Worm (Caenorhabditis elegans) whole organism, L4 larva: Measurements from ENCODE around the gene picd-1.

Source experiments
- D1046.2 ChIP-seq: fragments of 200-800 bp; sonication (Bioruptor generic); IDR thresholded peaks from 2 replicates; pipeline ENCODE4 v1.3.6; 2022; ENCODE audit warnings: missing genetic modification characterization, missing compliant biosample characterization
- ama-1 ChIP-seq: fragments of 150-350 bp; optimal IDR thresholded peaks from 2 replicates; lab custom pipeline; 2014; ENCODE audit warnings: inconsistent platforms, mixed read lengths
- fkh-10 ChIP-seq: fragments of 150-350 bp; optimal IDR thresholded peaks from 2 replicates; lab custom pipeline; 2014; ENCODE audit warnings: missing biosample characterization, missing genetic modification reagents, missing genetic modification characterization
- lin-1 ChIP-seq: fragments of 200-800 bp; sonication (Bioruptor generic); IDR thresholded peaks from 2 replicates; pipeline ENCODE4 v1.3.6; 2022; ENCODE audit warnings: missing genetic modification reagents, missing genetic modification characterization, missing compliant biosample characterization
- madf-9 ChIP-seq: fragments of 200-800 bp; sonication (Bioruptor generic); conservative IDR thresholded peaks from 2 replicates; pipeline ENCODE4 v1.3.6; 2022; ENCODE audit warnings: missing genetic modification reagents, missing genetic modification characterization, missing compliant biosample characterization
- nhr-237 ChIP-seq: sonication (generic microtip); optimal IDR thresholded peaks from 2 replicates; lab custom pipeline; 2017; ENCODE audit warnings: missing biosample characterization, missing genetic modification characterization
- nhr-28 ChIP-seq: fragments of 150-350 bp; optimal IDR thresholded peaks from 2 replicates; lab custom pipeline; 2014; ENCODE audit warnings: missing biosample characterization, missing genetic modification characterization
- nhr-77 ChIP-seq: fragments of 150-350 bp; optimal IDR thresholded peaks from 2 replicates; lab custom pipeline; 2014; ENCODE audit warnings: missing biosample characterization, missing genetic modification characterization
- skn-1 ChIP-seq: fragments of 150-350 bp; optimal IDR thresholded peaks from 2 replicates; lab custom pipeline; 2014; ENCODE audit warnings: missing biosample characterization, missing genetic modification characterization
- tag-97 ChIP-seq: fragments of 200-800 bp; sonication (Bioruptor generic); IDR thresholded peaks from 2 replicates; pipeline ENCODE4 v1.3.6; 2022; ENCODE audit warnings: missing genetic modification characterization, missing compliant biosample characterization
- unc-130 ChIP-seq: sonication (generic microtip); optimal IDR thresholded peaks from 2 replicates; lab custom pipeline; 2016; ENCODE audit warnings: missing genetic modification reagents, missing genetic modification characterization, missing compliant biosample characterization
- unc-39 ChIP-seq: sonication (generic microtip); optimal IDR thresholded peaks from 2 replicates; lab custom pipeline; 2017; ENCODE audit warnings: missing biosample characterization, missing genetic modification characterization
- unc-62 ChIP-seq, 3 experiments: fragments of 150-350 bp in 1 of 3; sonication (generic microtip); optimal IDR thresholded peaks in 2 of 3; peaks in 1 of 3; 1 replicate in 1 of 3; 2 replicates in 2 of 3; lab custom pipeline; 2014 to 2017; ENCODE audit warnings: missing biosample characterization in 3 of 3, missing genetic modification characterization in 3 of 3, missing genetic modification reagents in 3 of 3, missing genotype in 1 of 3

DNA sequence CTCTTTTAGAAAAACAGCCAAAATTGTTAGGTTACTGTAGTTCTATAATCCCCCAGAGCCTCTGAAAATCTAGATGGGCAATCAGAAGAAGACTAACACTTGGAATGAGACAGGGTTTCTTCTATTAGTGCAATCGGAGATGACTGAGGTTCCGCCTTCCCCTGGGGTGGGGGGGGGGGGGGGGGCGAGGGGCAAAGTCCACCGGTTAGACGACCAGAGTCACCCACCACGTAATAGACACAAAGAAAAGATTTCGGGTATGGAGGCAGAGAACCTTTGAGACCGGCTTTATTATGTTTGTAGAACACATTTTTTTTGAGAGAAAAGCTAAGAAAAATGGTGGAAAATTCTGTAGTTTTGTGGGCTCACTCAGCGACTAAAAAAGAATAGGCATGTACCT is 47.5 kb downstream of the picd-1 start:
- no peak for TF ChIP-seq nhr-28 (tag; lab: Kevin White, UChicago)
- TF ChIP-seq ama-1 (lab: Kevin White, UChicago), result no peak
- no peak for TF ChIP-seq skn-1 (tag; lab: Kevin White, UChicago)
- TF ChIP-seq nhr-77 (tag; lab: Kevin White, UChicago), result no peak
- TF ChIP-seq lin-1 (GFP tag; lab: Robert Waterston, UW), result no peak
- TF ChIP-seq nhr-237 (tag; lab: Kevin White, UChicago), result no peak
- TF ChIP-seq fkh-10 (GFP tag; lab: Kevin White, UChicago), result no peak
- TF ChIP-seq unc-130 (GFP tag; lab: Kevin White, UChicago), result no peak
- TF ChIP-seq D1046.2, result no peak
- TF ChIP-seq unc-62 (GFP tag; optimal IDR thresholded peaks at IDR 0.05 in 1 of 2; lab: Kevin White, UChicago), result no peak
- TF ChIP-seq unc-62 (tag; optimal IDR thresholded peaks at IDR 0.05; lab: Kevin White, UChicago), result no peak
- no peak for TF ChIP-seq tag-97 (GFP tag; lab: Robert Waterston, UW)
- TF ChIP-seq madf-9, result no peak
- TF ChIP-seq unc-39 (tag; lab: Kevin White, UChicago), result no peak
